Fruit fly (Drosophila melanogaster) whole organism, embryonic: ENCODE data around the gene spirit.
A peak's percentile ranks its signal among the peaks of the same experiment; 100 is the strongest.

Experiments
- Adf1 ChIP-seq: fragments of 200-800 bp; sonication (Bioruptor generic); IDR thresholded peaks from 2 replicates; pipeline ENCODE4 v1.3.6; 2022; ENCODE audit warnings: missing biosample characterization, missing genetic modification characterization
- CG1024 ChIP-seq: fragments of 200-800 bp; sonication (Bioruptor generic); IDR thresholded peaks from 2 replicates; pipeline ENCODE4 v1.3.6; 2022; ENCODE audit warnings: missing biosample characterization, missing genetic modification characterization
- CG10366 ChIP-seq: fragments of 200-800 bp; sonication (Bioruptor generic); IDR thresholded peaks from 2 replicates; pipeline ENCODE4 v1.3.6; 2022; ENCODE audit warnings: missing biosample characterization, missing genetic modification characterization
- CG10979 ChIP-seq: fragments of 200-800 bp; sonication (Bioruptor generic); optimal IDR thresholded peaks from 2 replicates; lab custom pipeline; 2018; ENCODE audit warnings: missing biosample characterization, mild to moderate bottlenecking, missing genetic modification characterization, moderate library complexity
- CG11085 ChIP-seq: fragments of 200-800 bp; sonication (Bioruptor generic); IDR thresholded peaks from 2 replicates; pipeline ENCODE4 v1.3.6; 2022; ENCODE audit warnings: missing biosample characterization, missing genetic modification characterization
- CG11456 ChIP-seq: fragments of 200-800 bp; sonication (Bioruptor generic); IDR thresholded peaks from 3 replicates; pipeline ENCODE4 v1.3.6; 2022; ENCODE audit warnings: missing biosample characterization, missing genetic modification characterization
- CG12299 ChIP-seq: fragments of 200-800 bp; sonication (Bioruptor generic); optimal IDR thresholded peaks from 2 replicates; lab custom pipeline; 2018; ENCODE audit warnings: missing biosample characterization, mild to moderate bottlenecking, missing genetic modification characterization
- CG13287 ChIP-seq: fragments of 200-800 bp; sonication (Bioruptor generic); IDR thresholded peaks from 2 replicates; pipeline ENCODE4 v1.3.6; 2022; ENCODE audit warnings: missing biosample characterization, missing genetic modification characterization; ENCODE audit not compliant: partially characterized antibody
- CG13296 ChIP-seq: fragments of 200-800 bp; sonication (Bioruptor generic); optimal IDR thresholded peaks from 3 replicates; lab custom pipeline; 2018; ENCODE audit warnings: missing biosample characterization, mild to moderate bottlenecking, missing genetic modification characterization
- CG13424 ChIP-seq: fragments of 200-800 bp; sonication (Bioruptor generic); optimal IDR thresholded peaks from 2 replicates; lab custom pipeline; 2019; ENCODE audit warnings: missing biosample characterization, mild to moderate bottlenecking, missing genetic modification characterization, moderate library complexity
- CG14965 ChIP-seq: fragments of 200-800 bp; sonication (Bioruptor generic); optimal IDR thresholded peaks from 2 replicates; lab custom pipeline; 2016; ENCODE audit warnings: missing biosample characterization, missing genetic modification characterization, borderline replicate concordance
- CG15479 ChIP-seq: fragments of 200-800 bp; sonication (Bioruptor generic); optimal IDR thresholded peaks from 3 replicates; lab custom pipeline; 2019; ENCODE audit warnings: missing biosample characterization, mild to moderate bottlenecking, missing genetic modification characterization, moderate library complexity
- CG15514 ChIP-seq: fragments of 200-800 bp; sonication (Bioruptor generic); optimal IDR thresholded peaks from 3 replicates; lab custom pipeline; 2017; ENCODE audit warnings: missing biosample characterization, missing genetic modification characterization, mild to moderate bottlenecking, moderate library complexity, missing genetic modification reagents
- CG1647 ChIP-seq: fragments of 200-800 bp; sonication (Bioruptor generic); optimal IDR thresholded peaks from 3 replicates; lab custom pipeline; 2016; ENCODE audit warnings: missing biosample characterization, missing genetic modification characterization
- CG16813 ChIP-seq: fragments of 200-800 bp; sonication (Bioruptor generic); IDR thresholded peaks from 3 replicates; pipeline ENCODE4 v1.3.6; 2022; ENCODE audit warnings: missing biosample characterization, missing genetic modification characterization; ENCODE audit not compliant: partially characterized antibody
- CG1832 ChIP-seq: fragments of 200-800 bp; sonication (Bioruptor generic); optimal IDR thresholded peaks from 2 replicates; lab custom pipeline; 2017; ENCODE audit warnings: missing biosample characterization, mild to moderate bottlenecking, missing genetic modification characterization, inconsistent platforms
- CG31388 ChIP-seq: fragments of 200-800 bp; sonication (Bioruptor generic); optimal IDR thresholded peaks from 2 replicates; lab custom pipeline; 2016; ENCODE audit warnings: missing biosample characterization, missing genetic modification characterization
- CG32772 ChIP-seq: fragments of 200-800 bp; sonication (Bioruptor generic); IDR thresholded peaks from 2 replicates; pipeline ENCODE4 v1.3.6; 2022; ENCODE audit warnings: missing biosample characterization, missing genetic modification characterization
- CG34224 ChIP-seq: fragments of 200-800 bp; sonication (Bioruptor generic); IDR thresholded peaks from 3 replicates; pipeline ENCODE4 v1.3.6; 2022; ENCODE audit warnings: missing biosample characterization, missing genetic modification characterization; ENCODE audit not compliant: partially characterized antibody
- CG42726 ChIP-seq: fragments of 200-800 bp; sonication (Bioruptor generic); IDR thresholded peaks from 2 replicates; pipeline ENCODE4 v1.3.6; 2022; ENCODE audit warnings: missing biosample characterization, missing genetic modification characterization; ENCODE audit not compliant: partially characterized antibody
- CG4404 ChIP-seq: fragments of 200-800 bp; sonication (Bioruptor generic); IDR thresholded peaks from 2 replicates; pipeline ENCODE4 v1.3.6; 2022; ENCODE audit warnings: missing biosample characterization, missing genetic modification characterization
- CG4617 ChIP-seq: fragments of 200-800 bp; sonication (Bioruptor generic); optimal IDR thresholded peaks from 3 replicates; lab custom pipeline; 2016; ENCODE audit warnings: missing biosample characterization, missing genetic modification characterization, borderline replicate concordance
- CG4820 ChIP-seq: fragments of 200-800 bp; sonication (Bioruptor generic); optimal IDR thresholded peaks from 3 replicates; lab custom pipeline; 2016; ENCODE audit warnings: missing biosample characterization, missing genetic modification characterization
- CG9609 ChIP-seq: fragments of 200-800 bp; sonication (Bioruptor generic); optimal IDR thresholded peaks from 3 replicates; lab custom pipeline; 2016; ENCODE audit warnings: missing biosample characterization, missing genetic modification characterization
- CHES-1-like ChIP-seq: fragments of 200-800 bp; sonication (Bioruptor generic); optimal IDR thresholded peaks from 2 replicates; lab custom pipeline; 2016; ENCODE audit warnings: missing biosample characterization, missing genetic modification characterization
- Elba2 ChIP-seq: fragments of 200-800 bp; sonication (Bioruptor generic); optimal IDR thresholded peaks from 3 replicates; lab custom pipeline; 2016; ENCODE audit warnings: missing biosample characterization, missing genetic modification characterization
- HLHmδ ChIP-seq: fragments of 200-800 bp; sonication (Bioruptor generic); optimal IDR thresholded peaks from 2 replicates; lab custom pipeline; 2018; ENCODE audit warnings: missing biosample characterization, mild to moderate bottlenecking, missing genetic modification characterization, moderate library complexity
- Lpt ChIP-seq: fragments of >200 bp; optimal IDR thresholded peaks from 2 replicates; lab custom pipeline; 2018; ENCODE audit warnings: missing biosample characterization, missing genetic modification characterization
- NC2α ChIP-seq: fragments of 200-800 bp; sonication (Bioruptor generic); optimal IDR thresholded peaks from 2 replicates; lab custom pipeline; 2016; ENCODE audit warnings: missing biosample characterization, missing genetic modification characterization
- Optix ChIP-seq: fragments of 200-800 bp; sonication (Bioruptor generic); IDR thresholded peaks from 3 replicates; pipeline ENCODE4 v1.3.6; 2022; ENCODE audit warnings: missing biosample characterization, missing genetic modification characterization
- Sox100B ChIP-seq: fragments of 200-800 bp; sonication (Bioruptor generic); optimal IDR thresholded peaks from 3 replicates; lab custom pipeline; 2018; ENCODE audit warnings: missing biosample characterization, mild to moderate bottlenecking, missing genetic modification characterization
- Xrp1 ChIP-seq: fragments of 200-800 bp; sonication (Bioruptor generic); IDR thresholded peaks from 2 replicates; pipeline ENCODE4 v1.3.6; 2022; ENCODE audit warnings: missing biosample characterization, missing genetic modification characterization
- ac ChIP-seq: fragments of 200-800 bp; sonication (Bioruptor generic); optimal IDR thresholded peaks from 3 replicates; lab custom pipeline; 2017; ENCODE audit warnings: missing biosample characterization, mild to moderate bottlenecking, missing genetic modification characterization
- bbx ChIP-seq: fragments of 200-800 bp; sonication (Bioruptor generic); IDR thresholded peaks from 2 replicates; pipeline ENCODE4 v1.3.6; 2022; ENCODE audit warnings: missing biosample characterization, missing genetic modification characterization; ENCODE audit not compliant: partially characterized antibody
- eve ChIP-seq, 2 experiments: fragments of >200 bp; optimal IDR thresholded peaks; 2 replicates each; lab custom pipeline; 2017; ENCODE audit warnings: missing biosample characterization in 2 of 2, missing genetic modification characterization in 2 of 2
- gsb-n ChIP-seq: fragments of 200-800 bp; sonication (Bioruptor generic); optimal IDR thresholded peaks from 3 replicates; lab custom pipeline; 2018; ENCODE audit warnings: missing biosample characterization, mild to moderate bottlenecking, missing genetic modification characterization
- hbn ChIP-seq: fragments of 200-800 bp; sonication (Bioruptor generic); IDR thresholded peaks from 2 replicates; pipeline ENCODE4 v1.3.6; 2022; ENCODE audit warnings: missing biosample characterization, missing genetic modification characterization; ENCODE audit not compliant: partially characterized antibody
- lilli ChIP-seq: fragments of 200-800 bp; sonication (Bioruptor generic); optimal IDR thresholded peaks from 3 replicates; lab custom pipeline; 2016; ENCODE audit warnings: missing biosample characterization, missing genetic modification characterization
- lmd ChIP-seq: fragments of 200-800 bp; sonication (Bioruptor generic); IDR thresholded peaks from 2 replicates; pipeline ENCODE4 v1.3.6; 2022; ENCODE audit warnings: missing biosample characterization, missing genetic modification characterization
- nerfin-2 ChIP-seq: fragments of 200-800 bp; sonication (Bioruptor generic); IDR thresholded peaks from 2 replicates; pipeline ENCODE4 v1.3.6; 2022; ENCODE audit warnings: missing biosample characterization, missing genetic modification characterization; ENCODE audit not compliant: partially characterized antibody
- pfk ChIP-seq: fragments of 200-800 bp; sonication (Bioruptor generic); optimal IDR thresholded peaks from 2 replicates; lab custom pipeline; 2018; ENCODE audit warnings: missing biosample characterization, mild to moderate bottlenecking, missing genetic modification characterization, moderate library complexity
- pum ChIP-seq: fragments of 200-800 bp; sonication (Bioruptor generic); optimal IDR thresholded peaks from 2 replicates; lab custom pipeline; 2016; ENCODE audit warnings: missing biosample characterization, missing genetic modification characterization
- rib ChIP-seq: fragments of 200-800 bp; sonication (Bioruptor generic); IDR thresholded peaks from 2 replicates; pipeline ENCODE4 v1.3.6; 2022; ENCODE audit warnings: missing biosample characterization, missing genetic modification characterization
- row ChIP-seq: fragments of 200-800 bp; sonication (Bioruptor generic); IDR thresholded peaks from 3 replicates; pipeline ENCODE4 v1.3.6; 2022; ENCODE audit warnings: missing biosample characterization, missing genetic modification characterization
- slou ChIP-seq: fragments of 200-800 bp; sonication (Bioruptor generic); optimal IDR thresholded peaks from 3 replicates; lab custom pipeline; 2016; ENCODE audit warnings: missing biosample characterization, missing genetic modification characterization
- sob ChIP-seq: fragments of 200-800 bp; sonication (Bioruptor generic); IDR thresholded peaks from 2 replicates; pipeline ENCODE4 v1.3.6; 2022; ENCODE audit warnings: missing biosample characterization, missing genetic modification characterization
- stc ChIP-seq: fragments of 200-800 bp; sonication (Bioruptor generic); IDR thresholded peaks from 2 replicates; pipeline ENCODE4 v1.3.6; 2022; ENCODE audit warnings: missing biosample characterization, missing genetic modification characterization
- tio ChIP-seq: fragments of 200-800 bp; sonication (Bioruptor generic); optimal IDR thresholded peaks from 2 replicates; lab custom pipeline; 2017; ENCODE audit warnings: missing biosample characterization, missing genetic modification characterization, inconsistent platforms
- tll ChIP-seq, 2 experiments: fragments of 200-800 bp in 1 of 2; fragments of >200 bp in 1 of 2; sonication (Bioruptor generic) in 1 of 2; optimal IDR thresholded peaks; 2 replicates each; lab custom pipeline; 2017 to 2019; ENCODE audit warnings: missing biosample characterization in 2 of 2, missing genetic modification characterization in 2 of 2, mild to moderate bottlenecking in 1 of 2, moderate library complexity in 1 of 2
- ttk ChIP-seq: fragments of 200-800 bp; sonication (Bioruptor generic); IDR thresholded peaks from 2 replicates; pipeline ENCODE4 v2.1.2; 2022; ENCODE audit warnings: missing biosample characterization, missing genetic modification characterization

Gene spirit

dm6 chrX:8538182-8538581, 35.2 kb downstream of the spirit start:
- TF ChIP-seq CG4820 (GFP tag; lab: Kevin White, UChicago), result peak; percentile 63
- no peak for TF ChIP-seq NC2α (GFP tag; lab: Kevin White, UChicago)
- peak; percentile 77; the same call in 1 of the 2 replicates for TF ChIP-seq Xrp1 (GFP tag; lab: Robert Waterston, UW)
- no peak for TF ChIP-seq nerfin-2 (GFP tag; lab: Robert Waterston, UW)
- peak; percentile 26; the same call in 1 of the 2 replicates for TF ChIP-seq CG4404
- TF ChIP-seq CG32772 (GFP tag; lab: Robert Waterston, UW), result peak; percentile 56
- TF ChIP-seq Optix (GFP tag; lab: Robert Waterston, UW), result no peak
- no peak for TF ChIP-seq CG16813 (GFP tag; lab: Robert Waterston, UW)
- peak; percentile 16 for TF ChIP-seq CG9609 (GFP tag; lab: Kevin White, UChicago)
- no peak for TF ChIP-seq rib
- TF ChIP-seq ttk, result no peak
- no peak for TF ChIP-seq CG1832
- no peak for TF ChIP-seq hbn (GFP tag; lab: Robert Waterston, UW)
- TF ChIP-seq CG13296 (GFP tag; lab: Kevin White, UChicago), result peak; percentile 61
- no peak for TF ChIP-seq CG34224
- TF ChIP-seq Adf1 (GFP tag; lab: Robert Waterston, UW), result no peak
- peak in 1 of 2 experiments; percentile 61 for TF ChIP-seq eve (GFP tag; optimal IDR thresholded peaks at IDR 0.05; lab: Kevin White, UChicago)
- TF ChIP-seq pum (GFP tag; lab: Kevin White, UChicago), result peak; percentile 58
- no peak for TF ChIP-seq CG4617 (GFP tag; lab: Kevin White, UChicago)
- no peak for TF ChIP-seq ac (GFP tag; lab: Kevin White, UChicago)
- peak; percentile 66; the same call in 1 of the 3 replicates for TF ChIP-seq CG11456
- no peak for TF ChIP-seq HLHmδ (GFP tag; lab: Kevin White, UChicago)
- TF ChIP-seq Elba2, result no peak
- TF ChIP-seq CG13287 (GFP tag; lab: Robert Waterston, UW), result no peak
- peak; percentile 60 for TF ChIP-seq lilli (GFP tag; lab: Kevin White, UChicago)
- TF ChIP-seq CG1647 (GFP tag; lab: Kevin White, UChicago), result no peak
- peak; percentile 50 for TF ChIP-seq CG10366
- TF ChIP-seq lmd (GFP tag; lab: Robert Waterston, UW), result peak; percentile 42
- TF ChIP-seq Sox100B, result peak; percentile 45
- peak; percentile 38 for TF ChIP-seq CG15514 (GFP tag; lab: Kevin White, UChicago)
- no peak for TF ChIP-seq CG31388 (GFP tag; lab: Kevin White, UChicago)
- TF ChIP-seq gsb-n (tag; lab: Kevin White, UChicago), result peak; percentile 24
- peak; percentile 71 for TF ChIP-seq CG10979
- no peak for TF ChIP-seq CG42726 (GFP tag; lab: Robert Waterston, UW)
- peak; percentile 26 for TF ChIP-seq slou (GFP tag; lab: Kevin White, UChicago)
- peak; percentile 47; the same call in 1 of the 2 replicates for TF ChIP-seq stc (GFP tag; lab: Robert Waterston, UW)
- no peak for TF ChIP-seq CG15479 (GFP tag; lab: Kevin White, UChicago)
- TF ChIP-seq sob, result peak; percentile 77
- TF ChIP-seq bbx (GFP tag; lab: Robert Waterston, UW), result no peak
- peak; percentile 68 for TF ChIP-seq CG13424 (tag; lab: Kevin White, UChicago)
- TF ChIP-seq pfk (GFP tag; lab: Kevin White, UChicago), result no peak
- TF ChIP-seq tll (GFP tag; optimal IDR thresholded peaks at IDR 0.05; lab: Kevin White, UChicago), result no peak
- peak; percentile 56; the same call in 1 of the 2 replicates for TF ChIP-seq CG1024 (GFP tag; lab: Robert Waterston, UW)
- TF ChIP-seq row, result peak; percentile 74
- peak; percentile 30 for TF ChIP-seq CG12299 (tag; lab: Kevin White, UChicago)
- TF ChIP-seq CG14965 (GFP tag; lab: Kevin White, UChicago), result no peak
- no peak for TF ChIP-seq Lpt (GFP tag; lab: Kevin White, UChicago)
- TF ChIP-seq CHES-1-like, result no peak
- TF ChIP-seq tio (GFP tag; lab: Kevin White, UChicago), result peak; percentile 8
- no peak for TF ChIP-seq CG11085 (GFP tag; lab: Robert Waterston, UW)
